Worm (Caenorhabditis elegans) whole organism, L3 larva: ENCODE measurements around the gene F09G2.8.

Experiments
- R02D3.7 ChIP-seq: fragments of 150-350 bp; optimal IDR thresholded peaks from 2 replicates; lab custom pipeline; 2014; ENCODE audit warnings: missing biosample characterization, missing genetic modification characterization
- ceh-9 ChIP-seq: sonication (generic microtip); optimal IDR thresholded peaks from 2 replicates; lab custom pipeline; 2018; ENCODE audit warnings: missing biosample characterization, missing genetic modification characterization
- egl-5 ChIP-seq: fragments of 150-350 bp; optimal IDR thresholded peaks from 2 replicates; lab custom pipeline; 2017; ENCODE audit warnings: missing biosample characterization, missing genetic modification reagents, missing genetic modification characterization, inconsistent platforms
- fkh-10 ChIP-seq: sonication (generic microtip); optimal IDR thresholded peaks from 2 replicates; lab custom pipeline; 2017; ENCODE audit warnings: missing biosample characterization, missing genetic modification reagents, missing genetic modification characterization
- fos-1 ChIP-seq: fragments of 150-350 bp; optimal IDR thresholded peaks from 2 replicates; lab custom pipeline; 2014; ENCODE audit warnings: missing biosample characterization, missing genetic modification characterization
- mdl-1 ChIP-seq: fragments of 150-350 bp; optimal IDR thresholded peaks from 2 replicates; lab custom pipeline; 2014; ENCODE audit warnings: missing biosample characterization, missing genetic modification characterization
- ztf-11 ChIP-seq: fragments of 150-350 bp; optimal IDR thresholded peaks from 2 replicates; lab custom pipeline; 2014; ENCODE audit warnings: missing biosample characterization, missing genetic modification characterization

ce11 chrV:7209001-7209400 is 15.5 kb upstream of the F09G2.8 start:
- TF ChIP-seq fkh-10 (GFP tag; lab: Kevin White, UChicago) (no peak), R02D3.7 (tag; lab: Kevin White, UChicago) (no peak), egl-5 (tag; lab: Kevin White, UChicago) (no peak), ztf-11 (tag; lab: Kevin White, UChicago) (no peak), mdl-1 (no peak), ceh-9 (tag; lab: Kevin White, UChicago) (no peak), fos-1 (tag; lab: Kevin White, UChicago) (no peak)
